Fruit fly (Drosophila melanogaster) whole organism, embryonic: ENCODE results near the gene nonA.

Source experiments
- Aef1 ChIP-seq: fragments of 200-800 bp; sonication (Bioruptor generic); IDR thresholded peaks from 3 replicates; pipeline ENCODE4 v1.3.6; 2022; ENCODE audit warnings: missing biosample characterization, missing genetic modification characterization
- Asciz ChIP-seq: fragments of 200-800 bp; sonication (Bioruptor generic); optimal IDR thresholded peaks from 2 replicates; lab custom pipeline; 2017; ENCODE audit warnings: missing biosample characterization, mild to moderate bottlenecking, missing genetic modification characterization, missing genetic modification reagents
- CG1024 ChIP-seq: fragments of 200-800 bp; sonication (Bioruptor generic); IDR thresholded peaks from 2 replicates; pipeline ENCODE4 v1.3.6; 2022; ENCODE audit warnings: missing biosample characterization, missing genetic modification characterization
- CG10462 ChIP-seq: fragments of 200-800 bp; sonication (Bioruptor generic); optimal IDR thresholded peaks from 2 replicates; lab custom pipeline; 2016; ENCODE audit warnings: missing biosample characterization, missing genetic modification characterization
- CG11247 ChIP-seq: fragments of 200-800 bp; sonication (Bioruptor generic); IDR thresholded peaks from 2 replicates; pipeline ENCODE4 v1.3.6; 2022; ENCODE audit warnings: missing biosample characterization, missing genetic modification characterization
- CG11398 ChIP-seq: fragments of 200-800 bp; sonication (Bioruptor generic); optimal IDR thresholded peaks from 2 replicates; lab custom pipeline; 2016; ENCODE audit warnings: missing biosample characterization, missing genetic modification characterization
- CG12071 ChIP-seq: fragments of 200-800 bp; sonication (Bioruptor generic); optimal IDR thresholded peaks from 3 replicates; lab custom pipeline; 2018; ENCODE audit warnings: missing biosample characterization, mild to moderate bottlenecking, missing genetic modification characterization
- CG1233 ChIP-seq: fragments of 200-800 bp; sonication (Bioruptor generic); optimal IDR thresholded peaks from 4 replicates; lab custom pipeline; 2018; ENCODE audit warnings: missing biosample characterization, mild to moderate bottlenecking, missing genetic modification characterization
- CG1602 ChIP-seq: fragments of 200-800 bp; sonication (Bioruptor generic); optimal IDR thresholded peaks from 3 replicates; lab custom pipeline; 2016; ENCODE audit warnings: missing biosample characterization, missing genetic modification characterization
- CG16815 ChIP-seq: fragments of 200-800 bp; sonication (Bioruptor generic); optimal IDR thresholded peaks from 3 replicates; lab custom pipeline; 2017; ENCODE audit warnings: missing biosample characterization, mild to moderate bottlenecking, missing genetic modification characterization
- CG17359 ChIP-seq: fragments of 200-800 bp; sonication (Bioruptor generic); optimal IDR thresholded peaks from 3 replicates; lab custom pipeline; 2018; ENCODE audit warnings: missing biosample characterization, mild to moderate bottlenecking, missing genetic modification characterization, moderate library complexity
- CG30403 ChIP-seq: fragments of 200-800 bp; sonication (Bioruptor generic); optimal IDR thresholded peaks from 3 replicates; lab custom pipeline; 2016; ENCODE audit warnings: missing biosample characterization, missing genetic modification characterization
- CG3163 ChIP-seq: fragments of 200-800 bp; sonication (Bioruptor generic); optimal IDR thresholded peaks from 3 replicates; lab custom pipeline; 2016; ENCODE audit warnings: missing biosample characterization, missing genetic modification characterization
- CG34376 ChIP-seq: fragments of 200-800 bp; sonication (Bioruptor generic); optimal IDR thresholded peaks from 2 replicates; lab custom pipeline; 2018; ENCODE audit warnings: missing biosample characterization, mild to moderate bottlenecking, missing genetic modification characterization
- CG6272 ChIP-seq: fragments of 200-800 bp; sonication (Bioruptor generic); IDR thresholded peaks from 2 replicates; pipeline ENCODE4 v1.3.6; 2022; ENCODE audit warnings: missing biosample characterization, missing genetic modification characterization
- CG6683 ChIP-seq: fragments of 200-800 bp; sonication (Bioruptor generic); optimal IDR thresholded peaks from 2 replicates; lab custom pipeline; 2017; ENCODE audit warnings: missing biosample characterization, mild to moderate bottlenecking, missing genetic modification characterization, missing genetic modification reagents
- CG8089 ChIP-seq: fragments of 200-800 bp; sonication (Bioruptor generic); optimal IDR thresholded peaks from 3 replicates; lab custom pipeline; 2016; ENCODE audit warnings: missing biosample characterization, missing genetic modification characterization
- Dfd ChIP-seq, 2 experiments: fragments of >200 bp; optimal IDR thresholded peaks; 2 replicates each; lab custom pipeline; 2017; ENCODE audit warnings: missing biosample characterization in 2 of 2, missing genetic modification characterization in 2 of 2
- Dll ChIP-seq: fragments of 200-800 bp; sonication (Bioruptor generic); IDR thresholded peaks from 4 replicates; pipeline ENCODE4 v1.3.6; 2022; ENCODE audit warnings: missing biosample characterization, missing genetic modification characterization; ENCODE audit not compliant: partially characterized antibody
- Ets65A ChIP-seq: fragments of 200-800 bp; sonication (Bioruptor generic); peaks from one replicate; lab custom pipeline; 2016; ENCODE audit warnings: missing biosample characterization, missing genetic modification characterization
- H15 ChIP-seq: fragments of 200-800 bp; sonication (Bioruptor generic); IDR thresholded peaks from 3 replicates; pipeline ENCODE4 v1.3.6; 2022; ENCODE audit warnings: missing biosample characterization, missing genetic modification characterization
- Hand ChIP-seq: fragments of 200-800 bp; sonication (Bioruptor generic); optimal IDR thresholded peaks from 2 replicates; lab custom pipeline; 2017; ENCODE audit warnings: mild to moderate bottlenecking, missing biosample characterization, missing genetic modification reagents, missing genetic modification characterization
- HmgD ChIP-seq: fragments of 200-800 bp; sonication (Bioruptor generic); optimal IDR thresholded peaks from 3 replicates; lab custom pipeline; 2016; ENCODE audit warnings: missing biosample characterization, missing genetic modification characterization
- NC2α ChIP-seq: fragments of 200-800 bp; sonication (Bioruptor generic); optimal IDR thresholded peaks from 2 replicates; lab custom pipeline; 2016; ENCODE audit warnings: missing biosample characterization, missing genetic modification characterization
- NFAT ChIP-seq: fragments of 200-800 bp; sonication (Bioruptor generic); IDR thresholded peaks from 2 replicates; pipeline ENCODE4 v1.3.6; 2022; ENCODE audit warnings: missing biosample characterization, missing genetic modification characterization
- NfI ChIP-seq: fragments of 200-800 bp; sonication (Bioruptor generic); optimal IDR thresholded peaks from 3 replicates; lab custom pipeline; 2018; ENCODE audit warnings: missing biosample characterization, mild to moderate bottlenecking, missing genetic modification characterization, moderate library complexity
- Oaz ChIP-seq: fragments of 200-800 bp; sonication (Bioruptor generic); IDR thresholded peaks from 2 replicates; pipeline ENCODE4 v1.3.6; 2022; ENCODE audit warnings: missing biosample characterization, missing genetic modification characterization
- Rx ChIP-seq: fragments of 200-800 bp; sonication (Bioruptor generic); IDR thresholded peaks from 2 replicates; pipeline ENCODE4 v1.3.6; 2022; ENCODE audit warnings: missing biosample characterization, missing genetic modification characterization
- Stat92E ChIP-seq, 3 experiments: fragments of >200 bp in 2 of 3; fragments of 200-800 bp in 1 of 3; sonication (Bioruptor generic) in 1 of 3; optimal IDR thresholded peaks; 2 replicates each; lab custom pipeline; 2017 to 2019; ENCODE audit warnings: missing biosample characterization in 3 of 3, missing genetic modification characterization in 3 of 3, mild to moderate bottlenecking in 1 of 3, moderate library complexity in 1 of 3
- Tbp ChIP-seq: fragments of >200 bp; optimal IDR thresholded peaks from 2 replicates; lab custom pipeline; 2018; ENCODE audit warnings: missing biosample characterization, missing genetic modification characterization
- ac ChIP-seq: fragments of 200-800 bp; sonication (Bioruptor generic); optimal IDR thresholded peaks from 3 replicates; lab custom pipeline; 2017; ENCODE audit warnings: missing biosample characterization, mild to moderate bottlenecking, missing genetic modification characterization
- az2 ChIP-seq: fragments of 200-800 bp; sonication (Bioruptor generic); optimal IDR thresholded peaks from 3 replicates; lab custom pipeline; 2016; ENCODE audit warnings: missing biosample characterization, missing genetic modification characterization
- bcd ChIP-seq: fragments of 200-800 bp; sonication (Bioruptor generic); optimal IDR thresholded peaks from 2 replicates; lab custom pipeline; 2017; ENCODE audit warnings: missing biosample characterization, mild to moderate bottlenecking, missing genetic modification characterization
- bsh ChIP-seq, 2 experiments: fragments of 200-800 bp; sonication (Bioruptor generic); optimal IDR thresholded peaks; 2 replicates each; lab custom pipeline; 2017 to 2018; ENCODE audit warnings: mild to moderate bottlenecking in 2 of 2, missing biosample characterization in 2 of 2, missing genetic modification characterization in 2 of 2, moderate library complexity in 1 of 2
- exex ChIP-seq: fragments of 200-800 bp; sonication (Bioruptor generic); optimal IDR thresholded peaks from 4 replicates; lab custom pipeline; 2018; ENCODE audit warnings: missing biosample characterization, mild to moderate bottlenecking, missing genetic modification characterization, moderate library complexity
- hkb ChIP-seq, 2 experiments: fragments of 200-800 bp in 1 of 2; fragments of >200 bp in 1 of 2; sonication (Bioruptor generic) in 1 of 2; IDR thresholded peaks in 1 of 2; optimal IDR thresholded peaks in 1 of 2; 2 replicates each; pipeline versions ENCODE4 v1.3.6 to Lab custom; 2017 to 2022; ENCODE audit warnings: missing biosample characterization in 1 of 2, missing genetic modification characterization in 1 of 2
- kah ChIP-seq: fragments of 200-800 bp; sonication (Bioruptor generic); optimal IDR thresholded peaks from 2 replicates; lab custom pipeline; 2018; ENCODE audit warnings: missing biosample characterization, mild to moderate bottlenecking, missing genetic modification characterization
- kni ChIP-seq: fragments of 200-800 bp; sonication (Bioruptor generic); optimal IDR thresholded peaks from 3 replicates; lab custom pipeline; 2017; ENCODE audit warnings: mild to moderate bottlenecking, missing biosample characterization, missing genetic modification reagents, missing genetic modification characterization
- lmd ChIP-seq: fragments of 200-800 bp; sonication (Bioruptor generic); IDR thresholded peaks from 2 replicates; pipeline ENCODE4 v1.3.6; 2022; ENCODE audit warnings: missing biosample characterization, missing genetic modification characterization
- mam ChIP-seq: fragments of 200-800 bp; sonication (Bioruptor generic); optimal IDR thresholded peaks from 3 replicates; lab custom pipeline; 2016; ENCODE audit warnings: missing biosample characterization, missing genetic modification characterization
- nau ChIP-seq: fragments of 200-800 bp; sonication (Bioruptor generic); optimal IDR thresholded peaks from 3 replicates; lab custom pipeline; 2017; ENCODE audit warnings: missing biosample characterization, mild to moderate bottlenecking, missing genetic modification characterization, missing genetic modification reagents
- nerfin-1 ChIP-seq: fragments of 200-800 bp; sonication (Bioruptor generic); optimal IDR thresholded peaks from 3 replicates; lab custom pipeline; 2019; ENCODE audit warnings: missing biosample characterization, mild to moderate bottlenecking, missing genetic modification characterization, moderate library complexity
- nerfin-2 ChIP-seq: fragments of 200-800 bp; sonication (Bioruptor generic); IDR thresholded peaks from 2 replicates; pipeline ENCODE4 v1.3.6; 2022; ENCODE audit warnings: missing biosample characterization, missing genetic modification characterization; ENCODE audit not compliant: partially characterized antibody
- pb ChIP-seq: fragments of 200-800 bp; sonication (Bioruptor generic); optimal IDR thresholded peaks from 3 replicates; lab custom pipeline; 2016; ENCODE audit warnings: missing biosample characterization, missing genetic modification characterization
- peb ChIP-seq: fragments of 200-800 bp; sonication (Bioruptor generic); IDR thresholded peaks from 2 replicates; pipeline ENCODE4 v1.3.6; 2022; ENCODE audit warnings: missing biosample characterization, missing genetic modification characterization
- sens-2 ChIP-seq: fragments of 200-800 bp; sonication (Bioruptor generic); IDR thresholded peaks from 2 replicates; pipeline ENCODE4 v1.3.6; 2022; ENCODE audit warnings: missing biosample characterization, missing genetic modification characterization
- seq ChIP-seq: fragments of 200-800 bp; sonication (Bioruptor generic); IDR thresholded peaks from 2 replicates; pipeline ENCODE4 v1.3.6; 2022; ENCODE audit warnings: missing biosample characterization, missing genetic modification characterization
- ssp ChIP-seq: fragments of 200-800 bp; sonication (Bioruptor generic); IDR thresholded peaks from 2 replicates; pipeline ENCODE4 v1.3.6; 2022; ENCODE audit warnings: missing biosample characterization, missing genetic modification characterization
- wek ChIP-seq: fragments of 200-800 bp; sonication (Bioruptor generic); optimal IDR thresholded peaks from 3 replicates; lab custom pipeline; 2018; ENCODE audit warnings: missing biosample characterization, mild to moderate bottlenecking, missing genetic modification characterization, moderate library complexity

The nonA gene

DNA sequence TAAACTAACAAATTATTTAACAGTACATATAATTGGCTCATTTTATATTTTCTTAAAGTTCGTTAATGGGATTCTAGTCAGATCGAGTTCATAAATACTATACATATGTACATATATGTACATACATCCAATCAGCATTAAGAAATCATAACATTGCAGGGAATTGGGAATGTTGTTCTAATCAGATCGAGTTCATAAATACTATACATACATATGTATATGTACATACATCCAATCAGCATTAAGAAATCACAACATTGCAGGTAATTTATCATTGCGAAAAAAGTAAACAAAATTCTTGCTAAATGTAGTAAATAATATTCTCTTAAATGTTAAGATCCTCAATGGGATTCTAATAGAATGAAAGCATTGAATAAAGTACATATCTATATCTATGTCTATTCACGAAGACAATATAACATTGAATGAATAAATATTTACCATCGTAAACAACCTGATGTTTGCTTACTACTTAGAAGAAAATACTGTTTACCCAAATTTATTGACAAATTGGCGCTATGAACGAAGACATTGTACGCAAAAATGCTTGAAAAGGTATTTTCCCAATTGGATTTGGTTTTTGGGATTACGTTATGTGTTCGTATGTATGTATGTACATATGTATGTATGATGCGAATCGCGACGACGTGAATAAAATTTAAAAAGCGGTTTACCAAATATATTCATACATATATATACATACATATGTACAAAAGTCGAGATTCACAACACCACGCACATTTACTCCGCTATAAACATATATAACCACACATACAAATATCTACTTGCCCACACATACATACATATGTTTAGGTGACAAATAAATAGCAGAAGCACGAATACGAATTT, 22.5 kb downstream of the nonA start (continued):
- TF ChIP-seq Hand (peak; percentile 78), CG11247 (GFP tag; lab: Robert Waterston, UW) (peak; percentile 45; the same call in 1 of the 2 replicates), CG16815 (GFP tag; lab: Kevin White, UChicago) (no peak), CG3163 (GFP tag; lab: Kevin White, UChicago) (no peak), nau (GFP tag; lab: Kevin White, UChicago) (no peak), CG10462 (peak; percentile 45), CG17359 (tag; lab: Kevin White, UChicago) (peak; percentile 88), CG1024 (GFP tag; lab: Robert Waterston, UW) (peak; percentile 32; the same call in 1 of the 2 replicates), CG34376 (GFP tag; lab: Kevin White, UChicago) (peak; percentile 91), bsh (GFP tag; optimal IDR thresholded peaks at IDR 0.05; lab: Kevin White, UChicago) (peak in 1 of 2 experiments; percentile 80), Dfd (GFP tag; optimal IDR thresholded peaks at IDR 0.05; lab: Kevin White, UChicago) (no peak), CG6272 (GFP tag; lab: Robert Waterston, UW) (no peak), seq (GFP tag; lab: Robert Waterston, UW) (peak; percentile 75), wek (peak; percentile 84), hkb (optimal IDR thresholded peaks at IDR 0.05; lab: Kevin White, UChicago) (no peak), hkb (GFP tag; IDR thresholded peaks at IDR 0.05; lab: Robert Waterston, UW) (peak; percentile 76), Stat92E (GFP tag; optimal IDR thresholded peaks at IDR 0.05; lab: Kevin White, UChicago) (no peak), nerfin-2 (GFP tag; lab: Robert Waterston, UW) (no peak), kah (GFP tag; lab: Kevin White, UChicago) (peak; percentile 50), Oaz (no peak), CG11398 (peak; percentile 68), NfI (GFP tag; lab: Kevin White, UChicago) (no peak), H15 (no peak), peb (GFP tag; lab: Robert Waterston, UW) (no peak), Dll (no peak), ac (GFP tag; lab: Kevin White, UChicago) (peak; percentile 74), exex (peak; percentile 76), CG1233 (GFP tag; lab: Kevin White, UChicago) (peak; percentile 94), az2 (GFP tag; lab: Kevin White, UChicago) (no peak), bcd (GFP tag; lab: Kevin White, UChicago) (no peak), Ets65A (GFP tag; lab: Kevin White, UChicago) (no peak), nerfin-1 (peak; percentile 82), CG12071 (peak; percentile 92), CG8089 (peak; percentile 52), CG1602 (peak; percentile 25), pb (GFP tag; lab: Kevin White, UChicago) (no peak), lmd (GFP tag; lab: Robert Waterston, UW) (no peak), Rx (GFP tag; lab: Robert Waterston, UW) (no peak), CG30403 (GFP tag; lab: Kevin White, UChicago) (no peak), sens-2 (GFP tag; lab: Robert Waterston, UW) (no peak), Tbp (no peak), NFAT (GFP tag; lab: Robert Waterston, UW) (no peak; the same call in 1 of the 2 replicates), HmgD (no peak), ssp (GFP tag; lab: Robert Waterston, UW) (no peak), mam (peak; percentile 61), Aef1 (GFP tag; lab: Robert Waterston, UW) (no peak), CG6683 (peak; percentile 80), NC2α (GFP tag; lab: Kevin White, UChicago) (peak; percentile 37), Asciz (GFP tag; lab: Kevin White, UChicago) (peak; percentile 87), kni (GFP tag; lab: Kevin White, UChicago) (peak; percentile 73)
